Worm (Caenorhabditis elegans) whole organism, L4/young adult: ENCODE results near the gene lin-12.

Experiments
- dao-5 ChIP-seq: sonication (generic microtip); optimal IDR thresholded peaks from 2 replicates; lab custom pipeline; 2016; ENCODE audit warnings: missing genotype, missing genetic modification characterization, moderate library complexity, missing compliant biosample characterization
- him-1 ChIP-seq: sonication (generic microtip); optimal IDR thresholded peaks from 2 replicates; lab custom pipeline; 2016; ENCODE audit warnings: missing genotype, missing genetic modification reagents, missing genetic modification characterization, missing compliant biosample characterization

ce11 chrIII:9101212-9101611 is 29.9 kb upstream of the lin-12 start, which contains the start of gene ZK507.1:
- no peak for TF ChIP-seq dao-5 (tag; lab: Kevin White, UChicago)
- no peak for TF ChIP-seq him-1 (tag; lab: Kevin White, UChicago)
